Worm (Caenorhabditis elegans) whole organism, L1 larva: Measurements from ENCODE around the gene F11G11.14.

Source experiments
- C04F5.9 ChIP-seq: sonication (generic microtip); optimal IDR thresholded peaks from 2 replicates; lab custom pipeline; 2016; ENCODE audit warnings: missing genetic modification characterization, missing compliant biosample characterization
- ceh-82 ChIP-seq, 3 experiments: fragments of 150-350 bp in 1 of 3; sonication (generic microtip) in 2 of 3; optimal IDR thresholded peaks; 2 replicates each; lab custom pipeline; 2014 to 2017; ENCODE audit warnings: missing biosample characterization in 3 of 3, missing genetic modification characterization in 3 of 3
- ces-1 ChIP-seq: fragments of 150-350 bp; optimal IDR thresholded peaks from 2 replicates; lab custom pipeline; 2014; ENCODE audit warnings: missing biosample characterization, missing genetic modification reagents, missing genetic modification characterization
- elt-2 ChIP-seq: sonication (generic microtip); optimal IDR thresholded peaks from 2 replicates; lab custom pipeline; 2016; ENCODE audit warnings: missing genetic modification characterization, mild to moderate bottlenecking, inconsistent platforms, missing compliant biosample characterization, missing genetic modification reagents
- hlh-4 ChIP-seq: sonication (generic microtip); optimal IDR thresholded peaks from 2 replicates; lab custom pipeline; 2016; ENCODE audit warnings: mild to moderate bottlenecking, missing genetic modification characterization, missing compliant biosample characterization
- isw-1 ChIP-seq: fragments of 200-800 bp; sonication (Bioruptor generic); IDR thresholded peaks from 2 replicates; pipeline ENCODE4 v1.3.6; 2022; ENCODE audit warnings: missing genetic modification characterization, missing compliant biosample characterization
- nhr-77 ChIP-seq: fragments of 150-350 bp; optimal IDR thresholded peaks from 2 replicates; lab custom pipeline; 2014; ENCODE audit warnings: missing biosample characterization, missing genetic modification characterization
- nhr-85 ChIP-seq: sonication (generic microtip); peaks from one replicate; lab custom pipeline; 2016; ENCODE audit warnings: missing genetic modification characterization, inconsistent platforms, missing compliant biosample characterization
- snpc-4 ChIP-seq: fragments of 150-350 bp; optimal IDR thresholded peaks from 2 replicates; lab custom pipeline; 2014; ENCODE audit warnings: missing biosample characterization, missing genetic modification characterization
- sptf-1 ChIP-seq: fragments of 150-350 bp; optimal IDR thresholded peaks from 2 replicates; lab custom pipeline; 2014; ENCODE audit warnings: missing biosample characterization, missing genetic modification characterization
- tbx-2 ChIP-seq: sonication (generic microtip); optimal IDR thresholded peaks from 2 replicates; lab custom pipeline; 2016; ENCODE audit warnings: missing genetic modification characterization, missing compliant biosample characterization
- unc-62 ChIP-seq: fragments of 150-350 bp; optimal IDR thresholded peaks from 2 replicates; lab custom pipeline; 2014; ENCODE audit warnings: missing biosample characterization, missing genetic modification reagents, missing genetic modification characterization
- xbp-1 ChIP-seq: sonication (generic microtip); optimal IDR thresholded peaks from 2 replicates; lab custom pipeline; 2016; ENCODE audit warnings: missing genetic modification characterization, missing compliant biosample characterization

DNA sequence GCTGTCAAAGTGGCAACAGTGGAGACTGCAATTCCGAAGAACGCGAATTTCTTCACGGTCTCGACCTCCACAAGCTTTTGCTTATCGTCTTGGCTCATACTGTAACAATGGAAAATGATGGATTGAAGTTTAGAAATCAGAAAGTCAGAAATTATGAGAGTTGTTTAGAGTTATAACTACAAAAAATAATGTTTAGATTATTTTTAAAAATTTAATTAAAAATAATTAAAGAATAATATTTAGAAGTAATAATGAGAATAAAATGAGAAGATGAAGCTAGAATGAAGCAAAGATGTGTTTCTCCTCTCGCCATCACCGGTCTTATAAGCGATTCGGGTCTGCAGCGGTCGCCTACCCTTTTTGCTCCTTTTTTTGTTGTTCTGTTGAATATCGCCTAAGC is 9.5 kb downstream of the F11G11.14 start, which contains the start of gene col-73:
- TF ChIP-seq xbp-1 (tag; lab: Kevin White, UChicago) (no peak), ceh-82 (tag; optimal IDR thresholded peaks at IDR 0.05; lab: Kevin White, UChicago) (no peak), C04F5.9 (tag; lab: Kevin White, UChicago) (no peak), snpc-4 (tag; lab: Kevin White, UChicago) (no peak), nhr-85 (tag; lab: Kevin White, UChicago) (no peak), hlh-4 (tag; lab: Kevin White, UChicago) (no peak), nhr-77 (tag; lab: Kevin White, UChicago) (no peak), sptf-1 (no peak), isw-1 (GFP tag; lab: Robert Waterston, UW) (no peak), elt-2 (tag; lab: Kevin White, UChicago) (no peak), tbx-2 (tag; lab: Kevin White, UChicago) (no peak), ces-1 (GFP tag; lab: Kevin White, UChicago) (no peak), unc-62 (GFP tag; lab: Kevin White, UChicago) (no peak)
